Worm (Caenorhabditis elegans): ENCODE results near the gene R107.2.

- TF ChIP-seq pqm-1 (tag; optimal IDR thresholded peaks at IDR 0.05) (no peak), dpl-1 (GFP tag; optimal IDR thresholded peaks at IDR 0.05) (no peak), ceh-82 (tag; optimal IDR thresholded peaks at IDR 0.05) (no peak), Y75B8A.6 (GFP tag; IDR thresholded peaks at IDR 0.05) (no peak), lin-1 (GFP tag; IDR thresholded peaks at IDR 0.05) (no peak), pha-4 (GFP tag; IDR thresholded peaks at IDR 0.05) (no peak), pha-4 (tag; optimal IDR thresholded peaks at IDR 0.05) (no peak), gei-8 (GFP tag; optimal IDR thresholded peaks at IDR 0.05) (no peak), php-3 (GFP tag; IDR thresholded peaks at IDR 0.05) (no peak)
These were observed 33.4 kb downstream of the R107.2 start, which contains the start of gene F59B2.9 for ce11 chrIII:9012309-9012708.
